Worm (Caenorhabditis elegans): ENCODE measurements around the gene Y44A6C.1.

Gene Y44A6C.1

DNA sequence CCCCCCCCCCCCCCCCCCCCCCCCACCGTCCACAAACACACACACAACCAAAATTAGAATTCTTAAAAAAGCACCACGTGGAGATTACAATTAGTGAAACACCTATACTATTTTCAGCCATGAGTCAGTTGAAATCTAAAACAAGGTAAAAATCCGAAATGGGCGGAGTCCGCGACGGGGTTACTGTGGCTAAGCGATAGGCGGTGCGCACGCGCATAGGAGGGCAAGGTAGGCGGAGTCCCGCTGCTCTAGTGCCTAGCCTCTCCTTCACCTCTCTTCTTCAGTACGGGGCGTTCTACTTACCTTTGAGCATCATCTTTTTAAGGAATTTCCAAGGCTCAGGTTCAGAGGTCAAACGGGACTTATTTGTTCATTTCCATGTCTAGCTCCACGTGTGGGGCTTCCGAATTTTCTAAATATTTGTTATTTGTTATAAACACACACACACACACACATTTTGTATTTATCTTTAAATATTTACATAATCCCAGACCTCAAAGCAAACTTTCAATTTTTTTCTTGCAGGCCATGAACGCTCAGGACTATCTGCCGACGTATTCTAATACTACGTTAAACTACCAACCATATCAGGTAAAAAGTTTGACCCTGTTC lies 42.8 kb downstream of the Y44A6C.1 start:
- TF ChIP-seq nhr-43 (tag; optimal IDR thresholded peaks at IDR 0.05; ENCODE audit: poor library complexity, severe bottlenecking) (no peak), unc-62 (GFP tag; optimal IDR thresholded peaks at IDR 0.05) (no peak), pha-4 (tag; optimal IDR thresholded peaks at IDR 0.05) (peak; percentile 100), nfya-1 (tag; optimal IDR thresholded peaks at IDR 0.05; ENCODE audit: insufficient read depth) (peak; percentile 30), nhr-12 (tag; optimal IDR thresholded peaks at IDR 0.05) (no peak), elt-3 (tag; optimal IDR thresholded peaks at IDR 0.05) (no peak)

DNA sequence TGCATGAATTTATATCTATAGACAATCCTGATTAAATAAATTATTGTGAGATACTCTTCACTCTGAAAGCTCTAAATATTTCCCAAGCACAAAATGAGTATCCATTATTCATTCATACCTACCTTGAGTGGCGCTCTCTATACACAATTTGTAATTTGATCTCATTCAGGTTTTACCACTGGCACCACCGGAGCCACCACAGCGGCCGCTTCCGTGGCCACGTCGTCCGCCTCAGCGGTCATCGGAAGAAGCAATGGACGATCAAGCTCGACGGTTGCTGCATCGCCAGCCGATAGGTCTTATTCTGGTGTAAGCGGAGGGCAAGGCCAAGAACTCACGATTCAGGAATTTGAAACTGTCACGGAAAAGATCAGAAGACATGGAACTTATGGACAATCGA lies 43.5 kb downstream of the Y44A6C.1 start:
- TF ChIP-seq aly-2 (tag; optimal IDR thresholded peaks at IDR 0.05) = no peak
- TF ChIP-seq mml-1 (tag; optimal IDR thresholded peaks at IDR 0.05) = no peak
- TF ChIP-seq ceh-16 (tag; optimal IDR thresholded peaks at IDR 0.05) = no peak
- TF ChIP-seq unc-62 (GFP tag; optimal IDR thresholded peaks at IDR 0.05) = no peak
- no peak for TF ChIP-seq ceh-82 (tag; optimal IDR thresholded peaks at IDR 0.05)
- no peak for TF ChIP-seq zag-1 (tag; optimal IDR thresholded peaks at IDR 0.05)
- TF ChIP-seq nhr-76 (tag; optimal IDR thresholded peaks at IDR 0.05) = no peak
- TF ChIP-seq elt-3 (tag; optimal IDR thresholded peaks at IDR 0.05) = no peak
- no peak for TF ChIP-seq ama-1 (optimal IDR thresholded peaks at IDR 0.05)
- TF ChIP-seq nhr-25 (tag; optimal IDR thresholded peaks at IDR 0.05) = no peak
- no peak for TF ChIP-seq ZK546.5 (tag; optimal IDR thresholded peaks at IDR 0.05)

DNA sequence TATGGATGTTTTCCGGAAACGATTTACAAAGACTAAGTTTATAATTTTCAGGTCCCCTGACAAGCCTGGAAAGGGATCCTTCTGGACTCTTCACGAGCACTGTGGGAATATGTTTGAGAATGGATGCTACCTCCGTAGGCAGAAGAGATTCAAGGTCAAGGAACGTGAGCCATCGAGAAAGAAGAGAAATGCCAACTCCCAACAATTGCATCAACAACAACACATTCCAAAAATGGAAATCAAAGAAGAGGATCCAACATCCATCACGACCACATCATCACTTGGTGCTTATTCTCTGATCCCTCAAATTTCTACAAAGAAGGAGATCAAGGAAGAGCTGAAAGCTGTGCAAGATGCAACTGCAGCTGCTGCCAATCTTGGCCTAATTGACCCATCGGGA lies 44.4 kb downstream of the Y44A6C.1 start:
- TF ChIP-seq elt-3 (tag; optimal IDR thresholded peaks at IDR 0.05) (no peak), aly-2 (tag; optimal IDR thresholded peaks at IDR 0.05) (no peak), nhr-237 (tag; optimal IDR thresholded peaks at IDR 0.05) (no peak), nhr-76 (tag; optimal IDR thresholded peaks at IDR 0.05) (no peak), unc-39 (tag; optimal IDR thresholded peaks at IDR 0.05) (no peak), sea-2 (GFP tag; optimal IDR thresholded peaks at IDR 0.05) (no peak), mdl-1 (tag; optimal IDR thresholded peaks at IDR 0.05) (no peak), ceh-16 (tag; optimal IDR thresholded peaks at IDR 0.05) (no peak)

DNA sequence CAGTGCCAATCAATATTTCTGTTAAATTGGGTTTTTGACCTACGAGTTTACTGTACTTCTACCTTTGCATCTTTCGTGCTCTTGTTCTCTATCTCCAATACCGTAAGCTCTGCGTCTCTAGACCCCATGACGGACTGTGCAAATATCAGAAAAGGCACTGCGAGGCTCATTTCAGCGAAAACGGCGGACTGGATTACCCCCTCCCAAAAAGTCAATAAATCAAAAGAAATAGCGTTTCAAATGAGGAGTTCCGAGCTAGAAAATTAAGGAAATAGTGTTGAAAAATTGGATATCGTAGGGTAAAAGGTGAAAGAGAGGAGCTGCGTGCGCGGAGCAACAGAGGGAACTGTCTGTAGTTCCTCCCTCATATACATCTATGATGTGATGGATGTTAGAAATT lies 48.0 kb downstream of the Y44A6C.1 start:
- TF ChIP-seq ztf-4 (tag; optimal IDR thresholded peaks at IDR 0.05) (no peak), nhr-12 (tag; optimal IDR thresholded peaks at IDR 0.05) (no peak), ceh-28 (tag; optimal IDR thresholded peaks at IDR 0.05) (no peak), mml-1 (tag; optimal IDR thresholded peaks at IDR 0.05) (no peak), ceh-9 (tag; optimal IDR thresholded peaks at IDR 0.05) (no peak), ceh-82 (tag; optimal IDR thresholded peaks at IDR 0.05) (no peak)

DNA sequence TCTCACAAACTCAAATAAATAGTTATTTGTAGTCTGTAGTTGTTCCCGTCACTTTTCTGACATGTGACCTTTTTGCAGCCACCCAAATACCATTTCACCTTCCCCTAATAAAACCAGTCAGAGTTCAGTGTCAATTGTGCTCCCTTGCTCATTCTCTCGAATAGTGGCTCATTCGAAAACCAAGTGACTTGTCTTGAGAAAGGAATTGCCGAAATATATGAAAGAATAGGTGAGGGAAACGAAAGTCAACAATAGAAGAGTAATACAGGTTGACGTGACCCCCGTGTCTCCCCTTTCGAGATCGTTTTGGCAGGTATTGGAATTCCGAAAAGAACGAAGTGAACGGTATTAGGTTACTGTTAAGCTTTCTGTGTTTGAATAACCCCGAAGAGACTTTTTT lies 49.5 kb downstream of the Y44A6C.1 start:
- TF ChIP-seq nhr-76 (tag; optimal IDR thresholded peaks at IDR 0.05) (no peak), ztf-4 (tag; optimal IDR thresholded peaks at IDR 0.05) (no peak), elt-3 (tag; optimal IDR thresholded peaks at IDR 0.05) (no peak), R02D3.7 (tag; optimal IDR thresholded peaks at IDR 0.05) (no peak), pha-4 (tag; optimal IDR thresholded peaks at IDR 0.05) (no peak), eor-1 (tag; optimal IDR thresholded peaks at IDR 0.05) (no peak), nhr-77 (tag; optimal IDR thresholded peaks at IDR 0.05) (no peak), daf-12 (tag; optimal IDR thresholded peaks at IDR 0.05) (no peak), sea-2 (GFP tag; optimal IDR thresholded peaks at IDR 0.05) (no peak)
